Worm (Caenorhabditis elegans) whole organism, L4/young adult: Measurements from ENCODE around the gene C18D4.6.
"Not testable (repeated sequence)": the region's sequence is repeated elsewhere in the genome, so short reads cannot be mapped to it uniquely, and the experiment has no call there.

Source experiments
- W03F9.2 ChIP-seq: fragments of 150-350 bp; optimal IDR thresholded peaks from 2 replicates; lab custom pipeline; 2014; ENCODE audit warnings: missing biosample characterization, missing genetic modification characterization
- him-1 ChIP-seq: sonication (generic microtip); optimal IDR thresholded peaks from 2 replicates; lab custom pipeline; 2016; ENCODE audit warnings: missing genotype, missing genetic modification reagents, missing genetic modification characterization, missing compliant biosample characterization

DNA sequence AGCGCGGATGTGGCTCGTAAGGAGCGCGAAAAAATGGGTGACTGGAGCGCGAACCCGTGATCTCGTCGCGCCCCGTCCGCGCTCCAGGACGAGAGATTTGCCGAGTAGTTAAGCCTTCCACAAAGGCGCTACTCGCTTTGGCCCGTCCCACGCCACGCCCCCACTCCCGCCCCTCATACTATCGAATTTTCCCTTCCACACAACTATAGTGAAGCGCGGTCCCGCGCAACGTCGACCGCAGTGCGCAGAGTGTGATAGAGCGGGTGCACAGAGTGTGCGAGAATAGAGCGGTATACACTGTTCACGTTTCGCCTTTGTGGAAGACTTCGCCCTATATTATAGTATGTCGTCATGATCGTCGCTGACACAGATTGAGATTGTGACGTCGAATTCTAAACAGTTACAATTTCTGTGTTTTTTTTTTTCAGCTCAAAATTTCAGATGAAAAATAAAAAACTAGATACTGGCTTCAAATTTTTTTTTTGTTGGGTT lies 46.2 kb upstream of the C18D4.6 start, which contains the start of gene fbxa-133:
- TF ChIP-seq him-1 (tag; lab: Kevin White, UChicago); W03F9.2: not testable (repeated sequence)
